Fruit fly (Drosophila melanogaster): ENCODE measurements around the gene CG34248.

Gene CG34248

dm6 chr3L:16290850-16291249 lies 20.1 kb upstream of the CG34248 start, which contains the start of gene CG13045:
TSS of gene CG13045 (minus strand) at chr3L:16290950.
- no peak for TF ChIP-seq Myc (optimal IDR thresholded peaks at IDR 0.05)
- TF ChIP-seq ttk (optimal IDR thresholded peaks at IDR 0.05) = no peak
- TF ChIP-seq h (optimal IDR thresholded peaks at IDR 0.05) = no peak
- no peak for TF ChIP-seq Sin3A (optimal IDR thresholded peaks at IDR 0.05)

- TF ChIP-seq Myc (optimal IDR thresholded peaks at IDR 0.05) (no peak), psq (optimal IDR thresholded peaks at IDR 0.05) (no peak), insv (optimal IDR thresholded peaks at IDR 0.05) (no peak), Sin3A (optimal IDR thresholded peaks at IDR 0.05) (no peak), h (optimal IDR thresholded peaks at IDR 0.05) (no peak), ttk (optimal IDR thresholded peaks at IDR 0.05) (no peak)
These were observed 18.4 kb upstream of the CG34248 start for dm6 chr3L:16289067-16289466.

dm6 chr3L:16288322-16288721 lies 17.6 kb upstream of the CG34248 start, which contains the start of gene CG13046:
TSS of gene CG13046 (minus strand) at chr3L:16288422.
- TF ChIP-seq ttk (optimal IDR thresholded peaks at IDR 0.05) (no peak), Myc (optimal IDR thresholded peaks at IDR 0.05) (no peak), insv (optimal IDR thresholded peaks at IDR 0.05) (no peak), h (optimal IDR thresholded peaks at IDR 0.05) (no peak), psq (optimal IDR thresholded peaks at IDR 0.05) (no peak), Sin3A (optimal IDR thresholded peaks at IDR 0.05) (no peak)

dm6 chr3L:16286258-16286657 lies 15.6 kb upstream of the CG34248 start:
- no peak for TF ChIP-seq psq (optimal IDR thresholded peaks at IDR 0.05)
- TF ChIP-seq Sin3A (optimal IDR thresholded peaks at IDR 0.05) = no peak
- no peak for TF ChIP-seq insv (optimal IDR thresholded peaks at IDR 0.05)
- no peak for TF ChIP-seq Myc (optimal IDR thresholded peaks at IDR 0.05)
- TF ChIP-seq ttk (optimal IDR thresholded peaks at IDR 0.05) = no peak
- TF ChIP-seq h (optimal IDR thresholded peaks at IDR 0.05) = no peak

dm6 chr3L:16285346-16285911 lies 14.7 kb upstream of the CG34248 start, which contains the start of gene CG13047:
TSS of gene CG13047 (minus strand) at chr3L:16285396.
- TF ChIP-seq Sin3A (optimal IDR thresholded peaks at IDR 0.05) (no peak), ttk (optimal IDR thresholded peaks at IDR 0.05) (no peak), psq (optimal IDR thresholded peaks at IDR 0.05) (no peak), insv (optimal IDR thresholded peaks at IDR 0.05) (no peak), Myc (optimal IDR thresholded peaks at IDR 0.05) (no peak), h (optimal IDR thresholded peaks at IDR 0.05) (no peak)

dm6 chr3L:16283821-16284220 lies 13.1 kb upstream of the CG34248 start, which contains the start of gene CG13048:
TSS of gene CG13048 (minus strand) at chr3L:16283921.
- TF ChIP-seq h (optimal IDR thresholded peaks at IDR 0.05) (no peak), ttk (optimal IDR thresholded peaks at IDR 0.05) (no peak), insv (optimal IDR thresholded peaks at IDR 0.05) (no peak), psq (optimal IDR thresholded peaks at IDR 0.05) (no peak), Myc (optimal IDR thresholded peaks at IDR 0.05) (no peak), Sin3A (optimal IDR thresholded peaks at IDR 0.05) (no peak)

dm6 chr3L:16281880-16282556 lies 11.3 kb upstream of the CG34248 start, which contains the start of gene CG13049:
TSS of gene CG13049 (minus strand) at chr3L:16281930.
- TF ChIP-seq Myc (optimal IDR thresholded peaks at IDR 0.05) = no peak
- TF ChIP-seq insv (optimal IDR thresholded peaks at IDR 0.05) = no peak
- no peak for TF ChIP-seq ttk (optimal IDR thresholded peaks at IDR 0.05)
- no peak for TF ChIP-seq h (optimal IDR thresholded peaks at IDR 0.05)
- TF ChIP-seq psq (optimal IDR thresholded peaks at IDR 0.05) = no peak
- TF ChIP-seq Sin3A (optimal IDR thresholded peaks at IDR 0.05) = no peak

- TF ChIP-seq insv (optimal IDR thresholded peaks at IDR 0.05) (no peak), h (optimal IDR thresholded peaks at IDR 0.05) (no peak), Myc (optimal IDR thresholded peaks at IDR 0.05) (no peak), Sin3A (optimal IDR thresholded peaks at IDR 0.05) (no peak), ttk (optimal IDR thresholded peaks at IDR 0.05) (no peak), psq (optimal IDR thresholded peaks at IDR 0.05) (no peak)
These were observed 9.3 kb upstream of the CG34248 start, which contains the start of gene CG13064 for dm6 chr3L:16279987-16280454. TSS of gene CG13064 (plus strand) at chr3L:16280404.

- TF ChIP-seq Myc (optimal IDR thresholded peaks at IDR 0.05) (no peak), h (optimal IDR thresholded peaks at IDR 0.05) (no peak), insv (optimal IDR thresholded peaks at IDR 0.05) (no peak), psq (optimal IDR thresholded peaks at IDR 0.05) (no peak), Sin3A (optimal IDR thresholded peaks at IDR 0.05) (no peak), ttk (optimal IDR thresholded peaks at IDR 0.05) (no peak)
These were observed 8.5 kb upstream of the CG34248 start, which contains the start of gene CG13050 for dm6 chr3L:16279171-16279570. TSS of gene CG13050 (minus strand) at chr3L:16279271.

- no peak for TF ChIP-seq insv (optimal IDR thresholded peaks at IDR 0.05)
These were observed 6.4 kb upstream of the CG34248 start, which contains the start of gene CG13065 for dm6 chr3L:16277135-16277534. TSS of gene CG13065 (plus strand) at chr3L:16277435.

dm6 chr3L:16275391-16276017 lies 4.8 kb upstream of the CG34248 start:
- TF ChIP-seq Myc (optimal IDR thresholded peaks at IDR 0.05) (no peak), psq (optimal IDR thresholded peaks at IDR 0.05) (no peak)

dm6 chr3L:16272338-16272959 lies 1.7 kb upstream of the CG34248 start, which contains the start of gene CG13066:
TSS of gene CG13066 (plus strand) at chr3L:16272909.
- TF ChIP-seq h (optimal IDR thresholded peaks at IDR 0.05) (no peak), insv (optimal IDR thresholded peaks at IDR 0.05) (no peak), Sin3A (optimal IDR thresholded peaks at IDR 0.05) (no peak), psq (optimal IDR thresholded peaks at IDR 0.05) (no peak), Myc (optimal IDR thresholded peaks at IDR 0.05) (no peak), ttk (optimal IDR thresholded peaks at IDR 0.05) (no peak)

Data from Kc167 (cell line).